Fruit fly (Drosophila melanogaster): Measurements from ENCODE around the gene CG15564.

CG15564 gene

DNA sequence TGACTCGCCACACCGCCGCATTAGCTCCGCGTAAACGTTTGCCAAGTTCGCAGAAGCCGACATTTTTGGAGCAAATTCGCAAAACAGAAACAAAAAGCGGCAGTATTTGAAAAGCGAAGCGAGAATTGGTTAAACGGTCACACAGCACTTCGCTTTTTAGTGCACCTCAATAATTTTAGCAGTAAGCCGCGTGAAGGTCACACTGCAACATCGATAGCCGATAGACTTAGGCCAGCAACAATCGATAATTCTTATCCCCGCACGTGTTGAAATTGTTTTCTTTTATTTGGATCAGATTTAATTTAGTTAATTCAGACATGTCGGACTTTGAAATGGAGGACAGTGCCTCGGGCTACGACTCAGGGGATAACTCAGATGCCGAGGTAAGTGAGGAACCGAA lies 21.9 kb downstream of the CG15564 start, which contains the start of the genes Zwilch and CG1542:
Gene Zwilch, minus strand, starts transcription at position 150 of the 400 bp plus-strand sequence.
Gene CG1542, plus strand, starts transcription at position 232 of the 400 bp plus-strand sequence.
- TF ChIP-seq kay (GFP tag; ENCODE audit: borderline replicate concordance) (no peak), bab1 (GFP tag; optimal IDR thresholded peaks at IDR 0.05) (peak; percentile 35), CG7101 (tag; optimal IDR thresholded peaks at IDR 0.05) (no peak), Mnt (GFP tag; optimal IDR thresholded peaks at IDR 0.05) (peak; percentile 98), CG5204 (GFP tag; optimal IDR thresholded peaks at IDR 0.05) (no peak)

DNA sequence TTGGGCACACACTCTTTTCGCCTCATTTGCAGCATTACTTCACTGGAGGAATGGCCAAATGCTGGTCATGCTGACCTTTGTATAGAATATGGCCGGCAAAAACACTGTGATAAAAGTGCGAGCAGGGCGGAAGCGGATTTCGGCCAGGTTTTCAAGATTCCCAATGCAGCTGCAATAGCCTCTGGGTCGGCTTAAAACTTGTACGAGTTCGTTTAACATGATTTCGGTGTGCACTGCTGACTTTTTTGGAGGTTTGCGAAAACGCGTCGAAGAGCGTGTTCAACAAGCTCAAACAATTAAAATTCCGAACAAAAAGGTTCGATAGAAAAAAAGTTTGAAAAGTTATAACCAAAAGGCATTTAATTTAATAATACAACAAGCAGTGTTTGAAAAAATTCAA lies 24.5 kb downstream of the CG15564 start, which contains the start of gene chp:
Gene chp, minus strand, starts transcription at position 101 of the 400 bp plus-strand sequence.
- TF ChIP-seq kay (GFP tag; ENCODE audit: borderline replicate concordance) (no peak), ovo (GFP tag; optimal IDR thresholded peaks at IDR 0.05) (no peak), cnc (optimal IDR thresholded peaks at IDR 0.05) (no peak), Clk (GFP tag; optimal IDR thresholded peaks at IDR 0.05) (no peak), Mnt (GFP tag; optimal IDR thresholded peaks at IDR 0.05) (no peak), cic (GFP tag; optimal IDR thresholded peaks at IDR 0.05) (no peak), bab1 (GFP tag; optimal IDR thresholded peaks at IDR 0.05) (no peak)

DNA sequence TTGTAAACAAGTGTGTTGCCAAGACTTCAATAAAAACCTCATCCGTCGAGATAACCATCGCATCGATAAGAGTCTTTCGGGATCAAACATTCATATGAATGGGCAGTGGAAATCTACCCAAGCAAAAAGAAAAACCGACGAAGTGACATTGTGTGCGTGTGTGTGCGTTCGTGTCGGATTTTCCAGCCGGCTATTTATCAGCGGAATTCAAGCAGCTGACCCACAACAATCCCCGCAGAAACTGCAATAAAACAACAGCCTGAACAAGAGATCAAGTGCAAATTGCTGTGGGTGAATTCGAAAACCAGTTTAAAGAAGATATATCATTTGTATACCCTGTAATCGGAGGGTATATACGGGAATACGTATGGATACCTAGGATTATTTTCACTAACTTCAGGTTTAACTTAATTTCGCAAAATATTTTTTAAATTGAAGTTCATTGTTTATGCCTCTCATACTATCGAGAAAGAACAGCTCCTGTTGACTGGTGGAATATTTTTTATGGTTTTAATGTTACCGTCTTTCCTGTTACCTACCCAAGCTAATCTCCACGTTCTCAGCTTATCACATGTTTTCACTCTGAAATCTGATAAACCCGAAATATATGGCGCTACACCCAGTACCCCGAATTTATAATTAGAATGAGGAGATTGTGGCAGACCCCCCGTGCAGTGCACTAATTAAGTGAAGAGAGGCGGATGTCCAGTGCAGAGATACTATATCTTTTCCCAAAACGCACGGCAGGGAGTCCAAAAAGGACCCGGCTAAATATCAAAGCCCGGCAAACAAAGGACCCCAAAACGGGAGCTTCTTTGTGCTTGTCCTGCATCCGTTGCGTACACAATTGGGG lies 37.8 kb downstream of the CG15564 start:
- TF ChIP-seq cnc (optimal IDR thresholded peaks at IDR 0.05), result no peak

DNA sequence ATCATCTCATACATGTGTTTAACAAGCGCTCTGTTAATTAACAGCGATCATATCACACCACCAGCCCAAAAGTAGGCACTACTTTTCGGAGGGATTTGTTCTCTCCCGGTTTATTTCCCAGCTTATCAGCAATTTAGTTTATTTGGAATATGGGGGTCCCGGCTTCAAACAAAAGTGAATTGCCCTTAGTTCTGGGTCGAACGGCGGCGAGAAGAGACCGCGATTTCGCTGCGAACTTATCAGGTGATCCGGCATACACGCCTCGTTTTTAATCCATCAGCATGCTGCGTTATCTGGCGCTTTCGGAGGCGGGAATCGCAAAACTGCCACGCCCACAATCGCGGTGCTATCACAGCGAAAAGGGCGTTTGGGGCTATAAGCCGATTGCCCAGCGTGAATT lies 38.4 kb downstream of the CG15564 start, which contains the start of gene CG1544:
Gene CG1544, plus strand, starts transcription at position 186 of the 400 bp plus-strand sequence.
- TF ChIP-seq toe (GFP tag; optimal IDR thresholded peaks at IDR 0.05), result no peak
- TF ChIP-seq cnc (optimal IDR thresholded peaks at IDR 0.05), result no peak
- peak; percentile 53 for TF ChIP-seq Mnt (GFP tag; optimal IDR thresholded peaks at IDR 0.05)
- TF ChIP-seq cic (GFP tag; optimal IDR thresholded peaks at IDR 0.05), result peak; percentile 61
- TF ChIP-seq CG33017 (tag; optimal IDR thresholded peaks at IDR 0.05), result no peak
- no peak for TF ChIP-seq ovo (GFP tag; optimal IDR thresholded peaks at IDR 0.05)
- TF ChIP-seq CG7045 (GFP tag; optimal IDR thresholded peaks at IDR 0.05), result no peak
- peak; percentile 22 for TF ChIP-seq CG12768 (GFP tag; optimal IDR thresholded peaks at IDR 0.05)
- TF ChIP-seq bab1 (GFP tag; optimal IDR thresholded peaks at IDR 0.05), result peak; percentile 61
- TF ChIP-seq Hr96 (GFP tag; optimal IDR thresholded peaks at IDR 0.05), result no peak
- peak; percentile 27 for TF ChIP-seq tj (GFP tag; optimal IDR thresholded peaks at IDR 0.05)
- no peak for TF ChIP-seq kay (GFP tag; ENCODE audit: borderline replicate concordance)

DNA sequence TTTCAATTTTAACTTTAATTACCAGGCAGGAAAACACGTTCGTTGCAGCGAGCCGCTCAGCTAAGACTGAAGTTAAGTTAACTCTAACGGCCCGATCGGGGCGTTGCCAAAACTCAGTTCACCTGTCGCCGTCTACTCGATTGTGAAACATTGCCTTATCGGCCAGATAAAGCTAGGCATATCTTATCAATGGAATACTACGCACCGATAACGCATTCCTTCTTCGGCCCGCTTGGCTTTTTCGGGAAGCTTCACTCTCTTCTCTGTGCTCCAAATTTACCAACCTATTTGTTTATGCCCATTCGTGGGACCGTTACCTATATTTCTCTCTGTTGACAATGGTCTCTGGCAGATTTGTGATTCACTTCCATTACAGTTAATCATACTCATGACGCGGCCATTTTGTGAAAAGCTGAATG lies 39.5 kb downstream of the CG15564 start, which contains the start of gene mesh:
Gene mesh, minus strand, starts transcription at position 68 of the 419 bp plus-strand sequence.
- TF ChIP-seq CG14711 (tag; optimal IDR thresholded peaks at IDR 0.05) (peak; percentile 4), CG11617 (GFP tag; optimal IDR thresholded peaks at IDR 0.05) (no peak), CG33017 (tag; optimal IDR thresholded peaks at IDR 0.05) (peak; percentile 14), CG12768 (GFP tag; optimal IDR thresholded peaks at IDR 0.05) (no peak), cic (GFP tag; optimal IDR thresholded peaks at IDR 0.05) (peak; percentile 90), Mnt (GFP tag; optimal IDR thresholded peaks at IDR 0.05) (peak; percentile 26), ovo (GFP tag; optimal IDR thresholded peaks at IDR 0.05) (peak; percentile 44), CG7101 (tag; optimal IDR thresholded peaks at IDR 0.05) (peak; percentile 17)

DNA sequence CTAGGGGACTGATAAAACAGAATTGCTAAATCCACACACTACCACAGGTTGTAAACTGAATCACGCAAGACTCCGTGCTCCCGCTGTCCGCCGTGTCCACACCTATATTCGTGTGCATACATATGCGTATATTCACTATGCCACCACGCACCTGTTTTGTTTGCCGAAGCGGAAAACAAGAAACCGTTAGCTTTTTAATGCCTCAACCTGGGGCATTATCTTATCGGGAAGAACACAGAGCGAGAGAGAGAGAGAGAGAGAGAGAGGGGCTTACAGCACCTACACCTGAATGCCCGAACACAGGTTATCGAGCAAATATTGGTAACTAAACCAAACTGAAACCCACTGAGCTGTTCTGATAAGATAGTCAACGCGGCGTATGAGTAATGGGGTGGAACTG lies 40.5 kb downstream of the CG15564 start:
- TF ChIP-seq pad (GFP tag; optimal IDR thresholded peaks at IDR 0.05) (no peak), CG33017 (tag; optimal IDR thresholded peaks at IDR 0.05) (no peak), CG7101 (tag; optimal IDR thresholded peaks at IDR 0.05) (no peak), bab1 (GFP tag; optimal IDR thresholded peaks at IDR 0.05) (no peak), kay (GFP tag; ENCODE audit: borderline replicate concordance) (no peak), Hr96 (GFP tag; optimal IDR thresholded peaks at IDR 0.05) (peak; percentile 17), ovo (GFP tag; optimal IDR thresholded peaks at IDR 0.05) (peak; percentile 65), Mnt (GFP tag; optimal IDR thresholded peaks at IDR 0.05) (no peak), CG14711 (tag; optimal IDR thresholded peaks at IDR 0.05) (no peak), cic (GFP tag; optimal IDR thresholded peaks at IDR 0.05) (peak; percentile 46), CG11617 (GFP tag; optimal IDR thresholded peaks at IDR 0.05) (no peak), cnc (optimal IDR thresholded peaks at IDR 0.05) (no peak), Clk (GFP tag; optimal IDR thresholded peaks at IDR 0.05) (no peak), CG7045 (GFP tag; optimal IDR thresholded peaks at IDR 0.05) (no peak), CG1620 (GFP tag; optimal IDR thresholded peaks at IDR 0.05) (no peak)

DNA sequence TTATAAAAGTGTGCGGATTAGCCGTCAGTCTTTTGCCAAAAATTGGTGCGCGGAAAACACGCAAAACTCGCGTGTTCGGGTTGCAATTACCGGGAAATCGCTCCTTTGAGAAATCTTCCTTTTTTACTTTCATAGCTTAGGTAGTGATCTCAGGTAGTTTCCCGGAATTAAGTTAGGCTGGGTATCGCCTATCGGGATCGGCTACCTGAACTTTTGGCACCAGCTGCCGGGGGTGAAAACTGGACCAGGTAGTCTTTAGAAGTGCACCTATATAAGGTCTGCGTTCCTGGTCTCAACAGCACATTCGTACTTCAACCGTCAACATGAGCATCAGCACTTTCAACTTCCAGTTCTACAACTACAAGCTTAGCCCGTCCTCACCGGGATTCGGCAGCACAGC lies 42.1 kb downstream of the CG15564 start, which contains the start of gene bnk:
Gene bnk, plus strand, starts transcription at position 301 of the 400 bp plus-strand sequence.
- TF ChIP-seq CG11617 (GFP tag; optimal IDR thresholded peaks at IDR 0.05) (no peak), tj (GFP tag; optimal IDR thresholded peaks at IDR 0.05) (no peak), CG14711 (tag; optimal IDR thresholded peaks at IDR 0.05) (no peak), CG5204 (GFP tag; optimal IDR thresholded peaks at IDR 0.05) (no peak), bab1 (GFP tag; optimal IDR thresholded peaks at IDR 0.05) (no peak), CG7045 (GFP tag; optimal IDR thresholded peaks at IDR 0.05) (no peak), CG7101 (tag; optimal IDR thresholded peaks at IDR 0.05) (no peak), cic (GFP tag; optimal IDR thresholded peaks at IDR 0.05) (no peak), Clk (GFP tag; optimal IDR thresholded peaks at IDR 0.05) (no peak), toe (GFP tag; optimal IDR thresholded peaks at IDR 0.05) (no peak), CG1620 (GFP tag; optimal IDR thresholded peaks at IDR 0.05) (no peak), CG33017 (tag; optimal IDR thresholded peaks at IDR 0.05) (no peak), cnc (optimal IDR thresholded peaks at IDR 0.05) (no peak), kay (GFP tag; ENCODE audit: borderline replicate concordance) (no peak), pad (GFP tag; optimal IDR thresholded peaks at IDR 0.05) (no peak), Crg-1 (GFP tag; optimal IDR thresholded peaks at IDR 0.05) (no peak)

Measured in whole organism, adult.